Fruit fly (Drosophila melanogaster): ENCODE measurements around the gene Nop56.

Gene Nop56

DNA sequence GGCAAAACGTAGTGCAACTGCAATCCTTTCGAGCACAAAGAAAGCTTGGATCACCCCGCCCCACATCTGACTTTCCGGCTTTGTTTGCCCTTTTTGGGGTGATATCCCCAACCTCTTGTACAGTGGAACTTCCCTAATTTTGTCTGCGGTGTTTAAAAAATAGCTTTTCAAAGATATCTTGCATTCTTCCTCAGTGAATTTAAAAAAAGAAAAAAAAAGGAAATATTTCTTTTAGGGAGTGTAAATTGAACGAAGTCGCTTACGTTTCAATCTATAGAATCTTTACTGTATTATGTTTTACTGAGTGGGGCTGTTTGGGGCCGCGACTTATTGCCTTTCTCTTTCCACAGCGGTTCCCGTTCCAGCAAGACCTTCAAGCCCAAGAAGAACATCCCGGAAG, 750 bp upstream of the Nop56 start (continued):
- peak; percentile 43 for TF ChIP-seq hkb (optimal IDR thresholded peaks at IDR 0.05)
- peak; percentile 86 for TF ChIP-seq hkb (GFP tag; IDR thresholded peaks at IDR 0.05)
- TF ChIP-seq CG10274 (GFP tag; optimal IDR thresholded peaks at IDR 0.05): no peak
- TF ChIP-seq Mes4 (GFP tag; optimal IDR thresholded peaks at IDR 0.05): peak; percentile 26
- TF ChIP-seq hb (GFP tag; IDR thresholded peaks at IDR 0.05; ENCODE audit: partially characterized antibody): no peak
- TF ChIP-seq phol (tag; optimal IDR thresholded peaks at IDR 0.05): peak; percentile 26
- peak; percentile 68 for TF ChIP-seq Xbp1 (GFP tag; optimal IDR thresholded peaks at IDR 0.05)
- no peak for TF ChIP-seq HLHmδ (GFP tag; optimal IDR thresholded peaks at IDR 0.05)
- peak; percentile 28 for TF ChIP-seq scrt (GFP tag; optimal IDR thresholded peaks at IDR 0.05)
- TF ChIP-seq klu (GFP tag; IDR thresholded peaks at IDR 0.05): peak; percentile 66
- TF ChIP-seq Dref (GFP tag; IDR thresholded peaks at IDR 0.05): no peak
- TF ChIP-seq Drgx (GFP tag; IDR thresholded peaks at IDR 0.05): peak; percentile 78
- no peak for TF ChIP-seq unc-4 (GFP tag; IDR thresholded peaks at IDR 0.05; ENCODE audit: partially characterized antibody)
- peak; percentile 54 for TF ChIP-seq fd96Cb (tag; optimal IDR thresholded peaks at IDR 0.05)
- TF ChIP-seq cwo (GFP tag; optimal IDR thresholded peaks at IDR 0.05): peak; percentile 37
- TF ChIP-seq YL-1 (GFP tag; optimal IDR thresholded peaks at IDR 0.05): no peak
- no peak for TF ChIP-seq HLH4C (GFP tag; IDR thresholded peaks at IDR 0.05; ENCODE audit: partially characterized antibody)
- TF ChIP-seq CG4282 (GFP tag; optimal IDR thresholded peaks at IDR 0.05): no peak
- TF ChIP-seq CG11504 (tag; optimal IDR thresholded peaks at IDR 0.05): no peak
- TF ChIP-seq gsb (GFP tag; IDR thresholded peaks at IDR 0.05): peak; percentile 79
- no peak for TF ChIP-seq zen (tag; optimal IDR thresholded peaks at IDR 0.05)
- TF ChIP-seq NC2α (GFP tag; optimal IDR thresholded peaks at IDR 0.05): no peak
- TF ChIP-seq jing (GFP tag; optimal IDR thresholded peaks at IDR 0.05): no peak
- TF ChIP-seq CHES-1-like (GFP tag; optimal IDR thresholded peaks at IDR 0.05): no peak
- peak; percentile 27 for TF ChIP-seq gro (GFP tag; optimal IDR thresholded peaks at IDR 0.05)
- no peak for TF ChIP-seq CG5953 (GFP tag; IDR thresholded peaks at IDR 0.05)

DNA sequence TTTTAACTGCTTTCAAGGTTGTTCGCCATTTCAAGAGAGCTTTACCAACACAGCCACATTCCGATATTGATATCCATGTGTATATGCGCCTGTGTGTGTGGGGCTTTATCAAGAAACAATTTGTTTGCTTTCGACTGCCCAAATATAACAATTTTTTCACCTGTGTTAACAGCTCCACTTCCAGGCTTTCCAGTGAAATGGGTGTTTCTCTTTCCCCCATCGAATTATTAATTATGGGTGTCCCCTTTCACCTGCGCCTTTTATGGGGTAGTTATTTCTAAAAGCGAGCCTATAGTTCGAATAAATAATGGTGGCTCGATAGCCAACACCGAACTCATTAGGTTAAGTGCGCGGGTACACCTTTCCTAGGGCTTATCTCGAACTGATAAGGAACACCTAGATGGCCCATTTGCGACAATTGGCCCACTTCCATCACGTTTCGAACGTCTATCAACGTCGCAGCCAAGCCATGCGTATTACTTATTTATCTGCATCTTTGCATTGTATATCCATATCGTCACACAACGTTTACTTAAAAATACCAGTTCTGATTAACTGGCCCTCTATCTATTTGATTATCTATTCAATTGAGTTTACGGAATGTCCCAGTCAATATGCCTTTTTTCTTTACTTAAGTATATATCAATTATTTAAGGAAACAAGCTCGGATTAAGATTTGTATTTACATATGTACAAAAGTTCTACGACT, 8.8 kb downstream of the Nop56 start:
- no peak for TF ChIP-seq CG6254 (GFP tag; optimal IDR thresholded peaks at IDR 0.05)
- TF ChIP-seq NC2α (GFP tag; optimal IDR thresholded peaks at IDR 0.05): no peak
- TF ChIP-seq MBD-R2 (GFP tag; IDR thresholded peaks at IDR 0.05): no peak
- no peak for TF ChIP-seq CG6683 (GFP tag; optimal IDR thresholded peaks at IDR 0.05)
- no peak for TF ChIP-seq hkb (optimal IDR thresholded peaks at IDR 0.05)
- no peak for TF ChIP-seq hkb (GFP tag; IDR thresholded peaks at IDR 0.05)
- TF ChIP-seq odd (GFP tag; optimal IDR thresholded peaks at IDR 0.05): no peak
- no peak for TF ChIP-seq CG10959 (GFP tag; IDR thresholded peaks at IDR 0.05)
- TF ChIP-seq Dp (GFP tag; optimal IDR thresholded peaks at IDR 0.05): no peak
- TF ChIP-seq eve (GFP tag; optimal IDR thresholded peaks at IDR 0.05): no peak
- no peak for TF ChIP-seq CG6854 (GFP tag; optimal IDR thresholded peaks at IDR 0.05)
- TF ChIP-seq gro (GFP tag; optimal IDR thresholded peaks at IDR 0.05): no peak
- TF ChIP-seq Hr39 (optimal IDR thresholded peaks at IDR 0.05): no peak
- TF ChIP-seq CG14965 (GFP tag; optimal IDR thresholded peaks at IDR 0.05; ENCODE audit: borderline replicate concordance): no peak
- TF ChIP-seq pfk (GFP tag; optimal IDR thresholded peaks at IDR 0.05): peak; percentile 88
- peak; percentile 50 for TF ChIP-seq lab (GFP tag; optimal IDR thresholded peaks at IDR 0.05)
- TF ChIP-seq CG5245 (GFP tag; optimal IDR thresholded peaks at IDR 0.05): no peak
- TF ChIP-seq Lhr (GFP tag; optimal IDR thresholded peaks at IDR 0.05): no peak
- peak; percentile 53 for TF ChIP-seq CG34376 (GFP tag; optimal IDR thresholded peaks at IDR 0.05)
- TF ChIP-seq repo (GFP tag; optimal IDR thresholded peaks at IDR 0.05): no peak
- TF ChIP-seq gce (GFP tag; IDR thresholded peaks at IDR 0.05): no peak
- peak; percentile 45 for TF ChIP-seq CG10543 (GFP tag; optimal IDR thresholded peaks at IDR 0.05)
- no peak for TF ChIP-seq inv (GFP tag; IDR thresholded peaks at IDR 0.05; ENCODE audit: partially characterized antibody)
- no peak for TF ChIP-seq pan (optimal IDR thresholded peaks at IDR 0.05)
- no peak for TF ChIP-seq pan (GFP tag; optimal IDR thresholded peaks at IDR 0.05 in 1 of 2, IDR thresholded peaks at IDR 0.05 in 1 of 2)
- no peak for TF ChIP-seq H15 (GFP tag; IDR thresholded peaks at IDR 0.05)
- TF ChIP-seq Myb (GFP tag; optimal IDR thresholded peaks at IDR 0.05): no peak
- no peak for TF ChIP-seq CG6272 (GFP tag; IDR thresholded peaks at IDR 0.05)

Data from whole organism, embryonic.